Worm (Caenorhabditis elegans) whole organism, L1 larva: ENCODE measurements around the gene K07H8.8.

ENCODE experiments used
- alr-1 ChIP-seq: fragments of 200-800 bp; sonication (Bioruptor generic); optimal IDR thresholded peaks from 2 replicates; lab custom pipeline; 2018; ENCODE audit warnings: borderline replicate concordance, mild to moderate bottlenecking, missing genetic modification characterization, missing compliant biosample characterization
- aly-2 ChIP-seq: fragments of 150-350 bp; optimal IDR thresholded peaks from 2 replicates; lab custom pipeline; 2014; ENCODE audit warnings: missing biosample characterization, missing genetic modification characterization
- ceh-8 ChIP-seq: fragments of 200-800 bp; sonication (Bioruptor generic); optimal IDR thresholded peaks from 2 replicates; lab custom pipeline; 2018; ENCODE audit warnings: mild to moderate bottlenecking, missing genetic modification characterization, moderate library complexity, missing compliant biosample characterization
- ceh-82 ChIP-seq, 3 experiments: fragments of 150-350 bp in 1 of 3; sonication (generic microtip) in 2 of 3; optimal IDR thresholded peaks; 2 replicates each; lab custom pipeline; 2014 to 2017; ENCODE audit warnings: missing biosample characterization in 3 of 3, missing genetic modification characterization in 3 of 3
- efl-1 ChIP-seq, 4 experiments: fragments of 150-350 bp; optimal IDR thresholded peaks in 3 of 4; peaks in 1 of 4; 1 replicate in 1 of 4; 2 replicates in 3 of 4; lab custom pipeline; 2014; ENCODE audit warnings: missing biosample characterization in 2 of 4, missing genetic modification characterization in 2 of 4, missing genetic modification reagents in 2 of 4
- egl-27 ChIP-seq, 2 experiments: fragments of 150-350 bp in 1 of 2; sonication (generic microtip); optimal IDR thresholded peaks; 3 replicates each; lab custom pipeline; 2017 to 2018; ENCODE audit warnings: missing biosample characterization in 2 of 2, missing genetic modification characterization in 2 of 2, missing genetic modification reagents in 2 of 2
- elt-2 ChIP-seq: sonication (generic microtip); optimal IDR thresholded peaks from 2 replicates; lab custom pipeline; 2016; ENCODE audit warnings: missing genetic modification characterization, mild to moderate bottlenecking, inconsistent platforms, missing compliant biosample characterization, missing genetic modification reagents
- elt-3 ChIP-seq, 6 experiments: fragments of 150-350 bp in 1 of 6; sonication (generic microtip); optimal IDR thresholded peaks; 2 replicates each; lab custom pipeline; 2017 to 2018; ENCODE audit warnings: missing biosample characterization in 6 of 6, missing genetic modification characterization in 6 of 6, inconsistent platforms in 1 of 6
- ets-5 ChIP-seq: fragments of 200-800 bp; sonication (Bioruptor generic); IDR thresholded peaks from 2 replicates; pipeline ENCODE4 v1.3.6; 2022; ENCODE audit warnings: missing genetic modification characterization, missing compliant biosample characterization
- fkh-10 ChIP-seq: sonication (generic microtip); optimal IDR thresholded peaks from 2 replicates; lab custom pipeline; 2017; ENCODE audit warnings: missing biosample characterization, missing genetic modification reagents, missing genetic modification characterization
- fkh-4 ChIP-seq: sonication (generic microtip); optimal IDR thresholded peaks from 2 replicates; lab custom pipeline; 2016; ENCODE audit warnings: missing compliant biosample characterization, missing genetic modification characterization, borderline replicate concordance
- fkh-8 ChIP-seq: sonication (generic microtip); optimal IDR thresholded peaks from 2 replicates; lab custom pipeline; 2016; ENCODE audit warnings: mild to moderate bottlenecking, missing genetic modification characterization, missing compliant biosample characterization
- fos-1 ChIP-seq: fragments of 150-350 bp; optimal IDR thresholded peaks from 2 replicates; lab custom pipeline; 2014; ENCODE audit warnings: missing biosample characterization, missing genetic modification characterization
- hpl-2 ChIP-seq: fragments of 150-350 bp; optimal IDR thresholded peaks from 2 replicates; lab custom pipeline; 2014; ENCODE audit warnings: missing biosample characterization, missing genetic modification reagents, missing genetic modification characterization
- irx-1 ChIP-seq: sonication (generic microtip); optimal IDR thresholded peaks from 2 replicates; lab custom pipeline; 2016; ENCODE audit warnings: missing genetic modification characterization, missing compliant biosample characterization
- jun-1 ChIP-seq: fragments of 150-350 bp; optimal IDR thresholded peaks from 2 replicates; lab custom pipeline; 2014; ENCODE audit warnings: missing biosample characterization, missing genetic modification reagents, missing genetic modification characterization
- lin-14 ChIP-seq: fragments of 200-800 bp; sonication (Bioruptor generic); optimal IDR thresholded peaks from 2 replicates; lab custom pipeline; 2018; ENCODE audit warnings: mild to moderate bottlenecking, missing genetic modification characterization, moderate library complexity, missing compliant biosample characterization
- lin-15B ChIP-seq: fragments of 150-350 bp; sonication (generic microtip); optimal IDR thresholded peaks from 3 replicates; lab custom pipeline; 2014; ENCODE audit warnings: missing biosample characterization, missing genetic modification characterization
- lin-35 ChIP-seq, 2 experiments: fragments of 150-350 bp; optimal IDR thresholded peaks; 2 replicates each; lab custom pipeline; 2014; ENCODE audit warnings: missing biosample characterization in 2 of 2, missing genetic modification characterization in 2 of 2, missing genetic modification reagents in 2 of 2
- lsy-2 ChIP-seq, 2 experiments: fragments of 150-350 bp; optimal IDR thresholded peaks; 2 replicates each; lab custom pipeline; 2014; ENCODE audit warnings: missing biosample characterization in 2 of 2, missing genetic modification characterization in 2 of 2
- mab-9 ChIP-seq: fragments of 200-800 bp; sonication (Bioruptor generic); IDR thresholded peaks from 2 replicates; pipeline ENCODE4 v1.3.6; 2022; ENCODE audit warnings: missing genetic modification reagents, missing genetic modification characterization, missing compliant biosample characterization
- mdl-1 ChIP-seq, 2 experiments: fragments of 150-350 bp; optimal IDR thresholded peaks; 2 replicates each; lab custom pipeline; 2014 to 2017; ENCODE audit warnings: missing biosample characterization in 2 of 2, missing genetic modification characterization in 2 of 2, inconsistent platforms in 1 of 2
- nhr-19 ChIP-seq: fragments of 200-800 bp; sonication (Bioruptor generic); conservative IDR thresholded peaks from 2 replicates; pipeline ENCODE4 v1.3.6; 2022; ENCODE audit warnings: missing genetic modification characterization, missing compliant biosample characterization
- nhr-20 ChIP-seq: sonication (generic microtip); optimal IDR thresholded peaks from 2 replicates; lab custom pipeline; 2016; ENCODE audit warnings: mild to moderate bottlenecking, missing genetic modification characterization, missing compliant biosample characterization
- nhr-47 ChIP-seq: sonication (generic microtip); optimal IDR thresholded peaks from 2 replicates; lab custom pipeline; 2016; ENCODE audit warnings: mild to moderate bottlenecking, missing genetic modification characterization, moderate library complexity, missing compliant biosample characterization
- nhr-71 ChIP-seq: sonication (generic microtip); optimal IDR thresholded peaks from 2 replicates; lab custom pipeline; 2016; ENCODE audit warnings: mild to moderate bottlenecking, missing genetic modification characterization, moderate library complexity, missing compliant biosample characterization
- nhr-76 ChIP-seq: sonication (generic microtip); optimal IDR thresholded peaks from 2 replicates; lab custom pipeline; 2017; ENCODE audit warnings: missing biosample characterization, missing genetic modification characterization
- nhr-77 ChIP-seq: fragments of 150-350 bp; optimal IDR thresholded peaks from 2 replicates; lab custom pipeline; 2014; ENCODE audit warnings: missing biosample characterization, missing genetic modification characterization
- nhr-85 ChIP-seq: sonication (generic microtip); peaks from one replicate; lab custom pipeline; 2016; ENCODE audit warnings: missing genetic modification characterization, inconsistent platforms, missing compliant biosample characterization
- nhr-90 ChIP-seq: sonication (generic microtip); optimal IDR thresholded peaks from 2 replicates; lab custom pipeline; 2016; ENCODE audit warnings: mild to moderate bottlenecking, missing genetic modification characterization, missing compliant biosample characterization; ENCODE audit not compliant: poor library complexity
- pag-3 ChIP-seq: sonication (generic microtip); optimal IDR thresholded peaks from 2 replicates; lab custom pipeline; 2017; ENCODE audit warnings: missing genetic modification characterization, mild to moderate bottlenecking, missing compliant biosample characterization, antibody characterized with exemption, borderline replicate concordance; ENCODE audit not compliant: insufficient read depth
- pax-3 ChIP-seq: fragments of 200-800 bp; sonication (Bioruptor generic); optimal IDR thresholded peaks from 2 replicates; lab custom pipeline; 2018; ENCODE audit warnings: mild to moderate bottlenecking, missing genetic modification characterization, moderate library complexity, missing compliant biosample characterization
- rnt-1 ChIP-seq: sonication (generic microtip); optimal IDR thresholded peaks from 2 replicates; lab custom pipeline; 2016; ENCODE audit warnings: mild to moderate bottlenecking, missing genetic modification characterization, moderate library complexity, missing compliant biosample characterization
- snu-23 ChIP-seq: sonication (generic microtip); optimal IDR thresholded peaks from 2 replicates; lab custom pipeline; 2016; ENCODE audit warnings: missing genetic modification characterization, missing compliant biosample characterization
- sox-4 ChIP-seq: sonication (generic microtip); optimal IDR thresholded peaks from 2 replicates; lab custom pipeline; 2016; ENCODE audit warnings: missing genetic modification characterization, missing compliant biosample characterization
- sptf-1 ChIP-seq: fragments of 150-350 bp; optimal IDR thresholded peaks from 2 replicates; lab custom pipeline; 2014; ENCODE audit warnings: missing biosample characterization, missing genetic modification characterization
- sup-37 ChIP-seq: fragments of 200-800 bp; sonication (Bioruptor generic); optimal IDR thresholded peaks from 2 replicates; lab custom pipeline; 2018; ENCODE audit warnings: mild to moderate bottlenecking, missing genetic modification characterization, missing compliant biosample characterization
- swsn-7 ChIP-seq: sonication (generic microtip); optimal IDR thresholded peaks from 2 replicates; lab custom pipeline; 2016; ENCODE audit warnings: missing genetic modification characterization, missing compliant biosample characterization
- tbx-2 ChIP-seq: sonication (generic microtip); optimal IDR thresholded peaks from 2 replicates; lab custom pipeline; 2016; ENCODE audit warnings: missing genetic modification characterization, missing compliant biosample characterization
- unc-62 ChIP-seq: fragments of 150-350 bp; optimal IDR thresholded peaks from 2 replicates; lab custom pipeline; 2014; ENCODE audit warnings: missing biosample characterization, missing genetic modification reagents, missing genetic modification characterization
- xbp-1 ChIP-seq: sonication (generic microtip); optimal IDR thresholded peaks from 2 replicates; lab custom pipeline; 2016; ENCODE audit warnings: missing genetic modification characterization, missing compliant biosample characterization
- ztf-4 ChIP-seq: fragments of 150-350 bp; optimal IDR thresholded peaks from 2 replicates; lab custom pipeline; 2014; ENCODE audit warnings: missing biosample characterization, missing genetic modification characterization

Gene K07H8.8

DNA sequence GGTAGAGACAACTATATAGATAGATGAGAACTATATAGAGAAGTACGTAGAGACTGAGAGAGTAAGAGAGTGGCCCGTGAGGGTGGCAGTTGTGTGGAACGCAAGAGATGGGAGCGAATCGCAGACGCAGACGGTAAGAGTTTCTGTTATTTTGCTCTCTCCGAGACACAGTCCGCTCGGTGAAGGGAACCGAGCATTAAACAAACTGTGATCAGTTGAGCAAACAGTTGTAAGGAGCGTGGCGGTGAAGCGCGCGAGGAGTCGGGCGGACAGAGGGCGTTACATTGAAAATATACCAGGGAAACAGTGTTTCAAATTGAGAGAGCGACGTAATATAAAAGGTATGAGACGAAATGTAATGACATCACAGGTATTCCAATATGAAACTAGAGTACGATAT is 38.7 kb downstream of the K07H8.8 start:
- no peak for TF ChIP-seq nhr-76 (tag; lab: Kevin White, UChicago)
- peak; percentile 58 for TF ChIP-seq nhr-77 (tag; lab: Kevin White, UChicago)
- TF ChIP-seq fos-1: no peak
- TF ChIP-seq ztf-4 (tag; lab: Kevin White, UChicago): no peak
- TF ChIP-seq pag-3 (tag; lab: Kevin White, UChicago): no peak
- TF ChIP-seq mab-9: no peak
- no peak for TF ChIP-seq sox-4 (tag; lab: Kevin White, UChicago)
- peak; percentile 87 for TF ChIP-seq nhr-20 (tag; lab: Kevin White, UChicago)
- TF ChIP-seq ets-5 (GFP tag; lab: Robert Waterston, UW): no peak
- TF ChIP-seq nhr-85 (tag; lab: Kevin White, UChicago): peak; percentile 85
- TF ChIP-seq lsy-2 (tag; optimal IDR thresholded peaks at IDR 0.05; lab: Kevin White, UChicago): peak in 1 of 2 experiments; percentile 35
- TF ChIP-seq pax-3 (tag; lab: Kevin White, UChicago): no peak
- no peak for TF ChIP-seq fkh-4 (tag; lab: Kevin White, UChicago)
- peak; percentile 82 for TF ChIP-seq lin-14 (GFP tag; lab: Kevin White, UChicago)
- peak; percentile 68 for TF ChIP-seq nhr-71
- TF ChIP-seq egl-27 (tag; optimal IDR thresholded peaks at IDR 0.05; lab: Kevin White, UChicago): peak in 1 of 2 experiments; percentile 15
- TF ChIP-seq mdl-1 (tag; optimal IDR thresholded peaks at IDR 0.05; lab: Kevin White, UChicago): peak in 1 of 2 experiments; percentile 55
- no peak for TF ChIP-seq ceh-82 (tag; optimal IDR thresholded peaks at IDR 0.05; lab: Kevin White, UChicago)
- peak in 1 of 2 experiments; percentile 56 for TF ChIP-seq lin-35 (GFP tag; optimal IDR thresholded peaks at IDR 0.05; lab: Kevin White, UChicago)
- TF ChIP-seq tbx-2 (tag; lab: Kevin White, UChicago): peak; percentile 63
- TF ChIP-seq nhr-19 (GFP tag; lab: Robert Waterston, UW): peak; percentile 24
- no peak for TF ChIP-seq aly-2 (tag; lab: Kevin White, UChicago)
- TF ChIP-seq alr-1 (tag; lab: Kevin White, UChicago): no peak
- peak; percentile 51 for TF ChIP-seq swsn-7 (tag; lab: Kevin White, UChicago)
- peak in 2 of 6 experiments; percentile 20 to 22 for TF ChIP-seq elt-3 (tag; optimal IDR thresholded peaks at IDR 0.05; lab: Kevin White, UChicago)
- TF ChIP-seq ceh-8 (GFP tag; lab: Kevin White, UChicago): no peak
- peak; percentile 11 for TF ChIP-seq sup-37
- TF ChIP-seq sptf-1 (tag; lab: Kevin White, UChicago): no peak
- TF ChIP-seq hpl-2 (GFP tag; lab: Kevin White, UChicago): peak; percentile 16
- TF ChIP-seq lin-15B (tag; lab: Kevin White, UChicago): no peak
- TF ChIP-seq nhr-47 (tag; lab: Kevin White, UChicago): peak; percentile 39
- TF ChIP-seq xbp-1: peak; percentile 20
- TF ChIP-seq nhr-90 (tag; lab: Kevin White, UChicago): peak; percentile 66
- TF ChIP-seq fkh-10 (GFP tag; lab: Kevin White, UChicago): no peak
- TF ChIP-seq unc-62 (GFP tag; lab: Kevin White, UChicago): no peak
- TF ChIP-seq jun-1 (tag; lab: Kevin White, UChicago): peak; percentile 59
- no peak for TF ChIP-seq fkh-8
- peak; percentile 43 for TF ChIP-seq snu-23 (GFP tag; lab: Kevin White, UChicago)
- no peak for TF ChIP-seq irx-1 (tag; lab: Kevin White, UChicago)
- peak; percentile 76 for TF ChIP-seq elt-2 (tag; lab: Kevin White, UChicago)
- TF ChIP-seq rnt-1 (tag; lab: Kevin White, UChicago): peak; percentile 27
- TF ChIP-seq efl-1 (optimal IDR thresholded peaks at IDR 0.05; lab: Kevin White, UChicago): peak; percentile 14 to 17
- no peak for TF ChIP-seq efl-1 (GFP tag; optimal IDR thresholded peaks at IDR 0.05 in 1 of 2; lab: Kevin White, UChicago)
